Worm (Caenorhabditis elegans): ENCODE measurements around the gene C17E7.4.
A peak's percentile ranks its signal among the peaks of the same experiment; 100 is the strongest.

Gene C17E7.4

DNA sequence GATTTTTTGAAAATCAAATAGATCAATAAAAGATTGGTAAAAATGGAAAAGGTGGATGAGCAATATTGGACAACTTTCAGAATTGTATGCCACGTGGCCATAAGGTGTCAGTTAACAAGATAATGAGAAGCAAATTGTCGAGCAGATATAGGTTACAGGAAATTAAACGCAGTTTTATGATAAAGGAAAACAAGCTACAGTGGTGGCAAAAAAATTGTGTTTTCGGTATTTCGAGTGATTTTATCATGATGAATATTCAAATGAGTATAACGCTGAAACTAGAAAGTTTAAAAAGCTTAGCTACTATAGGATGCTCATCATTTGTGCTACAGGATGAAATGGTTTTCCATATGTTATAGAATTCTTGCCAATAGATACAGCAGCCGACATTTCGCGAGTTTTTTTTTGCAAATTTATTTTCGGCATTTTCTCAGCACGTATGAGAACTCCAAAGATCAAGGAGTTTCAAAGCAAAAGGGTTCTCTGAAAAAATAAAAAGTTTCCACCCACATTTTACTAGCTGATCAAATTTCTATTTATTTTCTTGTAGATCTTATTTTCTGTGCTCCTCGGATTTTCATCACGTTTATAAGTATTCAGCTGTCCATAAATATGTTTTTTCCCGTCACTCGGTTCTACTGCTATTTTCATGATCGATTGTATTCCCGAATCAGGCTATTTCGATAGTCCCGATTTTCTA, 10.0 kb downstream of the C17E7.4 start, which contains the start of the genes str-229 and srh-190:
Gene str-229 (minus strand): TSS at position 101 of the 700 bp plus-strand sequence.
Gene srh-190 (plus strand): TSS at position 650 of the 700 bp plus-strand sequence.
- TF ChIP-seq vab-7 (GFP tag; IDR thresholded peaks at IDR 0.05) (no peak), unc-62 (GFP tag; optimal IDR thresholded peaks at IDR 0.05 in 1 of 2) (no peak), unc-62 (tag; optimal IDR thresholded peaks at IDR 0.05) (no peak), lin-15B (tag; optimal IDR thresholded peaks at IDR 0.05) (no peak), snpc-4 (tag; optimal IDR thresholded peaks at IDR 0.05) (no peak), aha-1 (tag) (no peak), lsy-2 (tag; optimal IDR thresholded peaks at IDR 0.05) (no peak)

DNA sequence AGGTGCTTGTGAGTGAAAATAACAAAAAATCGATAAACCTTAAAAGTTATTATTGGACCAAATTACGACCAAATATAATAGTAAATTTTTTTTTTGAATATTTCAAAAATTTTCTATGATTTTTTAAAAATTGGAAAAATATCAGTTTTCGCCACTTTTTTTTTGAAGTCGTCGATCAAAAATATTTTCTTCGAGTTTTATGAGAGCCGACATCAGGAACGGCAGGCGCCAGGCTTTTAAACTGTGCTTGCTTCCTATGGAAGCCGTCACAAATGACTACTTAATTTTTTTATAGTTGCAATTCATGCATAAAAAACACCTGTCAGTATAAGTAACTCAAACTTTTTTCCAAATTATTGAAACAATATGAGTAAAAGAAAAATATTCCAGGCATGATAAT, 10.8 kb downstream of the C17E7.4 start:
- TF ChIP-seq nhr-76 (tag; optimal IDR thresholded peaks at IDR 0.05) (no peak), F44E2.7 (GFP tag; IDR thresholded peaks at IDR 0.05) (no peak), tag-97 (GFP tag; IDR thresholded peaks at IDR 0.05) (no peak), unc-62 (GFP tag; optimal IDR thresholded peaks at IDR 0.05 in 1 of 2) (peak in 1 of 2 experiments; percentile 93), unc-62 (tag; optimal IDR thresholded peaks at IDR 0.05) (no peak)

DNA sequence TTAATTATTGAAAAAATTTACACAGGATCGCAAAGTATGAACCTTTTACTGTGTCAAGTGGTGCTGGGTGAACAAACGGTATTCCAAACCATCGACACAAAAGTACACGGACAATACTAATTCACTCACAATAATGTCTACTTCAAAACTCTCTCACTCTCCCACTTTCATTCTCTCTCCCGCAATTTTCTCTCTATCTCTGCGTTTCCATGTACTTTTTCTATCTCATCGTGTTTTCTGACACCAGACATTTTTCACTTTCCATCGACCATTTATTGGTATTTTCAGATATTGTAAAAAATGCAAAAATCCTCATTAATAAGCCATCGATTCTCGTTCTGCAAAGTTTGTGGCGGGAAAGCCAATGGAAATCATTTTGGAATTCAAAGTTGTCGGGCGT, 13.2 kb downstream of the C17E7.4 start, which contains the start of gene nhr-156:
Gene nhr-156 (plus strand): TSS at position 266 of the 400 bp plus-strand sequence.
- TF ChIP-seq duxl-1 (tag; optimal IDR thresholded peaks at IDR 0.05; ENCODE audit: poor library complexity) = peak; percentile 81
- TF ChIP-seq zip-2 (tag; optimal IDR thresholded peaks at IDR 0.05) = no peak
- peak; percentile 3 for TF ChIP-seq pqm-1 (tag; optimal IDR thresholded peaks at IDR 0.05)
- TF ChIP-seq ceh-44 (GFP tag; IDR thresholded peaks at IDR 0.05) = no peak
- peak; percentile 0 for TF ChIP-seq nhr-28 (tag; optimal IDR thresholded peaks at IDR 0.05)

DNA sequence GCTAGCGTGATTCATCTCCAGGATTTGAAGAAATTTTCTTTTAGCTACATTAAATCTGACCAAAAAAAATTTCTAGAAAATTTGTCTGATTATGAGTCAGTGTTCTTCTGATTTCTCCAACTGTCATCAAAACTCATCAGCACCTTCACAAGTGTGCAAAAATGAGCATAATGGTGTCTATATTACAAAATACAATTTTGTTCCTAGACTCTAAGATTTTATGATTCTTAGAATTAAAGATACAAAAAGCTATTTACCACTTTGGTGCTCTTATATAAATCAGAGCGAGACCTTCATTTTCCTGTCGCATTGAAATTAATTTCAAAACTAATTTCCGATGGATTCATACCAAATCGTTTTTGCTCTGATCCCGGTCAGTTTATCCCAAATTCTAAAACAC, 19.8 kb downstream of the C17E7.4 start, which contains the start of gene srx-68:
Gene srx-68 (plus strand): TSS at position 301 of the 400 bp plus-strand sequence.
- TF ChIP-seq lin-1 (GFP tag; IDR thresholded peaks at IDR 0.05) = no peak
- TF ChIP-seq nhr-48 (tag; optimal IDR thresholded peaks at IDR 0.05) = no peak
- TF ChIP-seq mxl-2 (GFP tag; conservative IDR thresholded peaks at IDR 0.05) = no peak
- TF ChIP-seq zip-11 (GFP tag; IDR thresholded peaks at IDR 0.05) = no peak

DNA sequence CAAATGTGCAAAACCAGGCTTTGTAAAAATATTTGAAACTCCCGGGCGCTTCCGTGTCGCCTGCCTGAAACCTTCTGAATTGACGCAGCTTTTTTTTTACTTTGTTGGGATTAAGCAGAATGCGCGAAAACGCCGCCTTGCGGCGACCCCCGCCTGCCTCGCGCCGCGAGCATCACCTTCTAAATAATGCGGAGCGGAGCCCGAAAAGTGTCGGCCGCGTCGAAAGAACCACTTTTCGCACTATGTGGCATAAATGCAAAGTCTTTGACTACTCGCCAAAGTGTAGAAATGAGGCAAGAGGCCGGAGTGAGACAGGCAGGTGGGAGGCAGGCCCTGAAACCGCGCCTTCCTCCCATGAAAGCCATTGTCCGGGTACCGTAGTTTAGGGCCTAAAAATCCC, 20.5 kb downstream of the C17E7.4 start:
- no peak for TF ChIP-seq nhr-6 (tag; optimal IDR thresholded peaks at IDR 0.05)
- 0 out of 2 replicates have a peak, but pooled peaks have one; percentile 9 for TF ChIP-seq egl-43 (GFP tag; IDR thresholded peaks at IDR 0.05)
- peak; percentile 76 for TF ChIP-seq aha-1 (tag)
- peak; percentile 67 for TF ChIP-seq set-16 (GFP tag; IDR thresholded peaks at IDR 0.05)
- peak in 1 of 2 experiments; percentile 29 for TF ChIP-seq unc-62 (GFP tag; optimal IDR thresholded peaks at IDR 0.05 in 1 of 2)
- no peak for TF ChIP-seq unc-62 (tag; optimal IDR thresholded peaks at IDR 0.05)
- no peak for TF ChIP-seq ces-1 (GFP tag; optimal IDR thresholded peaks at IDR 0.05)
- TF ChIP-seq unc-130 (GFP tag; optimal IDR thresholded peaks at IDR 0.05) = no peak
- TF ChIP-seq lim-7 (GFP tag; IDR thresholded peaks at IDR 0.05) = no peak
- no peak for TF ChIP-seq Y75B8A.6 (GFP tag; IDR thresholded peaks at IDR 0.05)
- TF ChIP-seq lin-29 (GFP tag; IDR thresholded peaks at IDR 0.05) = no peak

DNA sequence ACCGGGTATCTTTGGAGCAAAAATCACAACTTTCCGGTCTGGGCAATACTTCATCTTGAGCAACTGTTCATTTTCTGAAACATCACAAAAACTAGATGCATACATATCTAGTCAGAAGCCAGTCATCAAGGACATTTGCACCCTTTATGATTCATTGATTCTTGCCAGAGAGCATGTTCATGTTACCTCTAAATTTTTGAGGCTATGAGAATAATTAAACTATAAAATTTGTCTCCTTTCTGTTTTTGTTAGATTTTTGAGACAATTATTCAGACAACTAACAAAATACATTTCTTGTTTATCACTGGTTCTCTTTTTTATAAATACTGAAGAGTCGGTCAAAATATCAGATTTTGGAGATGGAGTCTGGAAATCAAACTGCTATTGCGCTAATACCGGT, 23.8 kb downstream of the C17E7.4 start, which contains the start of gene srx-67:
Gene srx-67 (plus strand): TSS at position 301 of the 400 bp plus-strand sequence.
- TF ChIP-seq aha-1 (tag) (peak; percentile 74), jun-1 (tag; optimal IDR thresholded peaks at IDR 0.05) (no peak)

DNA sequence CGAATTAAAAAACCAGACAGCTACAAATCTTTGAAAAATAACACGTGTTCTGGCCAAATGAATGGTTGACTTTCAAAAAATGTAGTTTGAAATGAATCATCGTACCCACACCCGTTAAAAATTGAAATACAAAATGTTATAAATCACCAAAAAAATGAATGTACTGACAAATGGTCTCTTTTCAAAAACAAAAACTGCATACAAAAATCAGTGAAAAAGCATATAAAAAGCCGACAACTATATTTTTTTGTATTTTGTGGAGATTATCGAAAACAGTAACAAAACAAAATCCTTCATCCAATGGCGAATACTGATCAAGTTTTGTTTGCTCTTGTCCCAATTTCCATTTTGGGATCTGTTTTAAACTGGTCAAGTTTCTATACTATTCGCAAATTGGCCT, 26.6 kb downstream of the C17E7.4 start, which contains the start of gene srx-66:
Gene srx-66 (plus strand): TSS at position 301 of the 400 bp plus-strand sequence.
- TF ChIP-seq ama-1 (optimal IDR thresholded peaks at IDR 0.05) = no peak
- TF ChIP-seq nhr-28 (tag; optimal IDR thresholded peaks at IDR 0.05) = no peak
- no peak for TF ChIP-seq lin-15B (tag; optimal IDR thresholded peaks at IDR 0.05)
- no peak for TF ChIP-seq saeg-2 (GFP tag; IDR thresholded peaks at IDR 0.05)
- no peak for TF ChIP-seq nhr-102 (tag; optimal IDR thresholded peaks at IDR 0.05)
- no peak for TF ChIP-seq mdt-29 (GFP tag; IDR thresholded peaks at IDR 0.05)
- no peak for TF ChIP-seq zfp-2 (tag; optimal IDR thresholded peaks at IDR 0.05)
- no peak for TF ChIP-seq nhr-76 (tag; optimal IDR thresholded peaks at IDR 0.05)
- no peak for TF ChIP-seq ceh-44 (GFP tag; IDR thresholded peaks at IDR 0.05)
- TF ChIP-seq madf-9 (GFP tag; conservative IDR thresholded peaks at IDR 0.05) = no peak
- TF ChIP-seq zip-11 (GFP tag; IDR thresholded peaks at IDR 0.05) = no peak
- no peak for TF ChIP-seq tag-97 (GFP tag; IDR thresholded peaks at IDR 0.05)
- no peak for TF ChIP-seq Y75B8A.6 (GFP tag; IDR thresholded peaks at IDR 0.05)
- no peak for TF ChIP-seq mep-1 (tag; optimal IDR thresholded peaks at IDR 0.05)
- TF ChIP-seq egl-27 (tag; optimal IDR thresholded peaks at IDR 0.05) = no peak
- no peak for TF ChIP-seq zfp-3 (GFP tag; conservative IDR thresholded peaks at IDR 0.05)
